Fruit fly (Drosophila melanogaster) Kc167 (cell line): ENCODE measurements around the gene CG12607.

Source experiments
- Myc ChIP-seq: fragments of >200 bp; optimal IDR thresholded peaks from 2 replicates; lab custom pipeline; 2017; ENCODE audit warnings: missing external identifiers
- Sin3A ChIP-seq: fragments of >200 bp; optimal IDR thresholded peaks from 2 replicates; lab custom pipeline; 2018; ENCODE audit warnings: missing external identifiers
- h ChIP-seq: fragments of >200 bp; optimal IDR thresholded peaks from 3 replicates; lab custom pipeline; 2018; ENCODE audit warnings: missing external identifiers
- insv ChIP-seq: fragments of >200 bp; optimal IDR thresholded peaks from 3 replicates; lab custom pipeline; 2018; ENCODE audit warnings: missing external identifiers
- psq ChIP-seq: fragments of >200 bp; optimal IDR thresholded peaks from 2 replicates; lab custom pipeline; 2017; ENCODE audit warnings: missing external identifiers

- TF ChIP-seq h (lab: Kevin White, UChicago) = no peak
- no peak for TF ChIP-seq insv
- TF ChIP-seq Myc (lab: Kevin White, UChicago) = no peak
- TF ChIP-seq Sin3A = no peak
- no peak for TF ChIP-seq psq (lab: Kevin White, UChicago)
These were observed 39.6 kb upstream of the CG12607 start, which contains the start of gene TP53INP for dm6 chr3L:4406653-4407257.
